Worm (Caenorhabditis elegans) whole organism, L3 larva: ENCODE results near the gene dyf-2.

Source experiments
- ZK546.5 ChIP-seq: sonication (generic microtip); optimal IDR thresholded peaks from 2 replicates; lab custom pipeline; 2017; ENCODE audit warnings: missing biosample characterization, missing genetic modification characterization
- ama-1 ChIP-seq: fragments of 150-350 bp; optimal IDR thresholded peaks from 2 replicates; lab custom pipeline; 2018
- ceh-16 ChIP-seq: sonication (generic microtip); optimal IDR thresholded peaks from 2 replicates; lab custom pipeline; 2017; ENCODE audit warnings: missing biosample characterization, missing genetic modification characterization
- ceh-28 ChIP-seq: fragments of 150-350 bp; optimal IDR thresholded peaks from 2 replicates; lab custom pipeline; 2014; ENCODE audit warnings: missing biosample characterization, missing genetic modification reagents, missing genetic modification characterization
- ceh-82 ChIP-seq: fragments of 150-350 bp; optimal IDR thresholded peaks from 2 replicates; lab custom pipeline; 2014; ENCODE audit warnings: missing biosample characterization, missing genetic modification characterization
- ceh-9 ChIP-seq: sonication (generic microtip); optimal IDR thresholded peaks from 2 replicates; lab custom pipeline; 2018; ENCODE audit warnings: missing biosample characterization, missing genetic modification characterization
- daf-12 ChIP-seq: fragments of 150-350 bp; optimal IDR thresholded peaks from 2 replicates; lab custom pipeline; 2014; ENCODE audit warnings: missing biosample characterization, missing genetic modification reagents, missing genetic modification characterization
- egl-27 ChIP-seq: sonication (generic microtip); optimal IDR thresholded peaks from 4 replicates; lab custom pipeline; 2017; ENCODE audit warnings: missing biosample characterization, missing genetic modification reagents, missing genetic modification characterization
- egl-5 ChIP-seq: fragments of 150-350 bp; optimal IDR thresholded peaks from 2 replicates; lab custom pipeline; 2017; ENCODE audit warnings: missing biosample characterization, missing genetic modification reagents, missing genetic modification characterization, inconsistent platforms
- elt-1 ChIP-seq: fragments of 150-350 bp; optimal IDR thresholded peaks from 2 replicates; lab custom pipeline; 2014; ENCODE audit warnings: missing biosample characterization, missing genetic modification characterization
- elt-2 ChIP-seq: sonication (generic microtip); optimal IDR thresholded peaks from 2 replicates; lab custom pipeline; 2016; ENCODE audit warnings: missing genetic modification reagents, mild to moderate bottlenecking, missing genetic modification characterization, missing compliant biosample characterization
- elt-3 ChIP-seq, 3 experiments: fragments of 150-350 bp in 1 of 3; sonication (generic microtip) in 2 of 3; optimal IDR thresholded peaks; 2 replicates in 2 of 3; 4 replicates in 1 of 3; lab custom pipeline; 2014 to 2017; ENCODE audit warnings: missing biosample characterization in 3 of 3, missing genetic modification characterization in 3 of 3
- eor-1 ChIP-seq, 2 experiments: fragments of 150-350 bp; optimal IDR thresholded peaks; 2 replicates each; lab custom pipeline; 2014 to 2018; ENCODE audit warnings: missing biosample characterization in 2 of 2, missing genetic modification characterization in 2 of 2
- fkh-2 ChIP-seq: fragments of 150-350 bp; optimal IDR thresholded peaks from 2 replicates; lab custom pipeline; 2014; ENCODE audit warnings: missing biosample characterization, missing genetic modification reagents, missing genetic modification characterization
- fos-1 ChIP-seq: fragments of 150-350 bp; optimal IDR thresholded peaks from 2 replicates; lab custom pipeline; 2014; ENCODE audit warnings: missing biosample characterization, missing genetic modification characterization
- hmg-11 ChIP-seq: sonication (generic microtip); optimal IDR thresholded peaks from 2 replicates; lab custom pipeline; 2016; ENCODE audit warnings: missing genetic modification characterization, missing compliant biosample characterization
- jun-1 ChIP-seq: fragments of 150-350 bp; optimal IDR thresholded peaks from 2 replicates; lab custom pipeline; 2014; ENCODE audit warnings: missing biosample characterization, missing genetic modification reagents, missing genetic modification characterization
- lin-15B ChIP-seq: fragments of 150-350 bp; optimal IDR thresholded peaks from 2 replicates; lab custom pipeline; 2014; ENCODE audit warnings: missing biosample characterization, missing genetic modification characterization
- lin-39 ChIP-seq: fragments of 150-350 bp; optimal IDR thresholded peaks from 2 replicates; lab custom pipeline; 2018; ENCODE audit warnings: missing biosample characterization, missing genetic modification reagents, missing genetic modification characterization
- mdl-1 ChIP-seq: fragments of 150-350 bp; optimal IDR thresholded peaks from 2 replicates; lab custom pipeline; 2014; ENCODE audit warnings: missing biosample characterization, missing genetic modification characterization
- mml-1 ChIP-seq: fragments of 150-350 bp; sonication (generic microtip); optimal IDR thresholded peaks from 3 replicates; lab custom pipeline; 2014; ENCODE audit warnings: missing biosample characterization, missing genetic modification characterization
- nfya-1 ChIP-seq: sonication (generic microtip); optimal IDR thresholded peaks from 2 replicates; lab custom pipeline; 2017; ENCODE audit warnings: missing genetic modification characterization, mild to moderate bottlenecking, missing compliant biosample characterization, antibody characterized with exemption, moderate library complexity; ENCODE audit not compliant: insufficient read depth
- nhr-12 ChIP-seq: fragments of 150-350 bp; optimal IDR thresholded peaks from 2 replicates; lab custom pipeline; 2014; ENCODE audit warnings: missing biosample characterization, missing genetic modification characterization
- nhr-23 ChIP-seq: fragments of 150-350 bp; optimal IDR thresholded peaks from 2 replicates; lab custom pipeline; 2014; ENCODE audit warnings: missing biosample characterization, missing genetic modification reagents, missing genetic modification characterization
- nhr-237 ChIP-seq: fragments of 150-350 bp; optimal IDR thresholded peaks from 2 replicates; lab custom pipeline; 2014; ENCODE audit warnings: missing biosample characterization, missing genetic modification characterization
- nhr-25 ChIP-seq: sonication (generic microtip); optimal IDR thresholded peaks from 2 replicates; lab custom pipeline; 2017; ENCODE audit warnings: missing biosample characterization, missing genetic modification characterization
- nhr-43 ChIP-seq: sonication (generic microtip); optimal IDR thresholded peaks from 2 replicates; lab custom pipeline; 2016; ENCODE audit warnings: mild to moderate bottlenecking, missing genetic modification characterization, missing compliant biosample characterization; ENCODE audit not compliant: poor library complexity, severe bottlenecking
- nhr-67 ChIP-seq: fragments of 150-350 bp; optimal IDR thresholded peaks from 2 replicates; lab custom pipeline; 2014; ENCODE audit warnings: missing biosample characterization, missing genetic modification characterization
- nhr-76 ChIP-seq: fragments of 150-350 bp; sonication (generic microtip); optimal IDR thresholded peaks from 5 replicates; lab custom pipeline; 2014; ENCODE audit warnings: missing biosample characterization, missing genetic modification characterization
- nhr-77 ChIP-seq: fragments of 150-350 bp; optimal IDR thresholded peaks from 2 replicates; lab custom pipeline; 2014; ENCODE audit warnings: missing biosample characterization, missing genetic modification characterization
- pha-4 ChIP-seq: fragments of 150-350 bp; optimal IDR thresholded peaks from 2 replicates; lab custom pipeline; 2014; ENCODE audit warnings: missing biosample characterization, missing genetic modification reagents, missing genetic modification characterization
- pqm-1 ChIP-seq: fragments of 150-350 bp; optimal IDR thresholded peaks from 2 replicates; lab custom pipeline; 2017; ENCODE audit warnings: missing biosample characterization, missing genetic modification characterization, inconsistent platforms
- sea-2 ChIP-seq: fragments of 150-350 bp; sonication (generic microtip); optimal IDR thresholded peaks from 4 replicates; lab custom pipeline; 2014; ENCODE audit warnings: missing biosample characterization, missing genetic modification reagents, missing genetic modification characterization
- skn-1 ChIP-seq: fragments of 150-350 bp; optimal IDR thresholded peaks from 2 replicates; lab custom pipeline; 2014; ENCODE audit warnings: missing biosample characterization, missing genetic modification characterization
- snpc-4 ChIP-seq: fragments of 150-350 bp; optimal IDR thresholded peaks from 2 replicates; lab custom pipeline; 2014; ENCODE audit warnings: missing biosample characterization, missing genetic modification characterization
- unc-39 ChIP-seq: sonication (generic microtip); optimal IDR thresholded peaks from 4 replicates; lab custom pipeline; 2017; ENCODE audit warnings: missing biosample characterization, missing genetic modification characterization
- unc-62 ChIP-seq: fragments of 150-350 bp; sonication (generic microtip); optimal IDR thresholded peaks from 4 replicates; lab custom pipeline; 2014; ENCODE audit warnings: missing biosample characterization, missing genetic modification reagents, missing genetic modification characterization
- zag-1 ChIP-seq: fragments of 150-350 bp; optimal IDR thresholded peaks from 2 replicates; lab custom pipeline; 2014; ENCODE audit warnings: missing biosample characterization, missing genetic modification characterization
- ztf-11 ChIP-seq: fragments of 150-350 bp; optimal IDR thresholded peaks from 2 replicates; lab custom pipeline; 2014; ENCODE audit warnings: missing biosample characterization, missing genetic modification characterization
- ztf-4 ChIP-seq: fragments of 150-350 bp; optimal IDR thresholded peaks from 2 replicates; lab custom pipeline; 2014; ENCODE audit warnings: missing biosample characterization, missing genetic modification characterization

dyf-2 gene

DNA sequence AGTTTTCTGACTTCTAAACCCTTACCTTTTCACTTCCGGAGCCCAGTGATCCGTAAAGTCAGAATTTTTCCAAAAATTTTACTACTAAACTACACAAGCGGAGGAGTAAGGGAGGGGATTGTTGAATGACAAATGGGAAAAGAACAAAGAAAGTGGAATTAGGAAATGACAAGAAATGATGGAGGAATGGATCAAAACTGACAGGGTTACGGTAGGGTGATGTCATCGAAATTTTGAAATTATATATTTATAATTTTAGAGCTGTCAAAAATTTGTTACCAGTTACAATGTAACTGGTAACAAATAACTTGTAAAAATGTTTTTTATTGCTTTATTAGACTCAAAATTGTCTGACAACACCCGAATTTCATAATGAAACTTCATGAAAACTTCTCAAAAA is 19.8 kb downstream of the dyf-2 start:
- TF ChIP-seq unc-62 (GFP tag; lab: Kevin White, UChicago) (peak; percentile 6), ztf-4 (tag; lab: Kevin White, UChicago) (no peak), mdl-1 (tag; lab: Kevin White, UChicago) (no peak), nhr-12 (tag; lab: Kevin White, UChicago) (no peak), jun-1 (tag; lab: Kevin White, UChicago) (no peak), ama-1 (lab: Kevin White, UChicago) (no peak), daf-12 (no peak)

DNA sequence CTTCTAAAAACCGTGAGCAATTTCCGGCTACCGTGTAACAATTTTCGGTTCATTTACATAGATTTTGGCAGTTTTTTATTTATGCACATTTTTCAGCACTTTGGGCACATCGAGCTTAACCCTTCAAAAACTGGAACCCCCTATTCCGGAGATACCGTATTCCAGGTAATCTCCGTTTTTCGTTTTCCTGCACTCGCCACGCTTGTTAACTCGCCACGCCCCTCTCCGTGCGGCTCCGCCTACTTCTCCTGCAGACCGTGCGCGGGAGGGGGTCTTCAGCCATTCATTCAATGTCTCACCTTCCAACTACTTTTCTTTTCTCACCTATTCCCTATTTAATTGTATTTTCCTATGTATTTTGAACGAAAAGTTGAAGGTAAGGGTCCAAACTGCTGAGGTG is 26.1 kb downstream of the dyf-2 start:
- TF ChIP-seq snpc-4 (tag; lab: Kevin White, UChicago), result no peak
- TF ChIP-seq eor-1 (tag; optimal IDR thresholded peaks at IDR 0.05; lab: Kevin White, UChicago), result no peak
- no peak for TF ChIP-seq nhr-237 (tag; lab: Kevin White, UChicago)
- TF ChIP-seq ztf-11, result no peak
- TF ChIP-seq hmg-11 (tag; lab: Kevin White, UChicago), result no peak
- TF ChIP-seq unc-39 (tag; lab: Kevin White, UChicago), result no peak
- TF ChIP-seq ceh-28 (tag; lab: Kevin White, UChicago), result no peak
- TF ChIP-seq pqm-1 (tag; lab: Kevin White, UChicago), result no peak
- no peak for TF ChIP-seq ceh-9 (tag; lab: Kevin White, UChicago)
- no peak for TF ChIP-seq zag-1 (tag; lab: Kevin White, UChicago)
- no peak for TF ChIP-seq skn-1 (tag; lab: Kevin White, UChicago)
- TF ChIP-seq ceh-16 (tag; lab: Kevin White, UChicago), result no peak
- no peak for TF ChIP-seq mdl-1 (tag; lab: Kevin White, UChicago)
- no peak for TF ChIP-seq nhr-25
- TF ChIP-seq nhr-43 (tag; lab: Kevin White, UChicago), result no peak
- TF ChIP-seq jun-1 (tag; lab: Kevin White, UChicago), result no peak
- TF ChIP-seq nhr-76 (tag; lab: Kevin White, UChicago), result no peak

DNA sequence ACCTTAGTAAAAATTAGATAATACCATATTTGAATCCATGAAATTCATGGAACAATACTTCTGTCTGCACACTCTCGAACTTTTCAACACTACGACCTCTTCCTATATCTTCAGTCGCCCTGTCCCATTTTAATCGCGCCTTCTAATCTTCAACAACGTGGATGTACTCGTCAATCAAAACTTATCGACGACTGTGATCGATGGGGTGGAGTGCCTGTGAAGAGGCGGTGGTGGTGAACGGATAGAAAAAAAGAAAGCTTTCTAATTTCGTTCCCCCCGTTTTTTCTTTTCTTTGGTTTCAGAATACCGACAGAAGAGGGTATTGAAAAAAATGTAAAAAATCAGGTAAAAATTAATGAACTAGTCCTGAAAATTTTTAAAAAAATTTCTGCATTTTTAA is 27.2 kb downstream of the dyf-2 start:
- TF ChIP-seq fos-1 (tag; lab: Kevin White, UChicago), result no peak
- TF ChIP-seq jun-1 (tag; lab: Kevin White, UChicago), result no peak
- TF ChIP-seq nhr-23 (tag; lab: Kevin White, UChicago), result peak; percentile 45
- no peak for TF ChIP-seq egl-5 (tag; lab: Kevin White, UChicago)
- no peak for TF ChIP-seq unc-39 (tag; lab: Kevin White, UChicago)
- TF ChIP-seq ZK546.5 (tag; lab: Kevin White, UChicago), result no peak
- no peak for TF ChIP-seq ztf-4 (tag; lab: Kevin White, UChicago)
- no peak for TF ChIP-seq pqm-1 (tag; lab: Kevin White, UChicago)
- TF ChIP-seq ztf-11, result no peak
- TF ChIP-seq elt-3 (tag; optimal IDR thresholded peaks at IDR 0.05; lab: Kevin White, UChicago), result no peak
- no peak for TF ChIP-seq eor-1 (tag; optimal IDR thresholded peaks at IDR 0.05; lab: Kevin White, UChicago)
- no peak for TF ChIP-seq egl-27
- TF ChIP-seq lin-39 (tag; lab: Kevin White, UChicago), result no peak
- TF ChIP-seq elt-1 (tag; lab: Kevin White, UChicago), result peak; percentile 69
- TF ChIP-seq lin-15B, result no peak
- no peak for TF ChIP-seq nhr-76 (tag; lab: Kevin White, UChicago)
- TF ChIP-seq fkh-2 (tag; lab: Kevin White, UChicago), result no peak
- no peak for TF ChIP-seq ama-1 (lab: Kevin White, UChicago)
- TF ChIP-seq nhr-67 (tag; lab: Kevin White, UChicago), result no peak
- TF ChIP-seq nfya-1 (tag; lab: Kevin White, UChicago), result no peak
- no peak for TF ChIP-seq mml-1
- no peak for TF ChIP-seq mdl-1 (tag; lab: Kevin White, UChicago)
- peak; percentile 40 for TF ChIP-seq nhr-25
- TF ChIP-seq ceh-82 (tag; lab: Kevin White, UChicago), result no peak

DNA sequence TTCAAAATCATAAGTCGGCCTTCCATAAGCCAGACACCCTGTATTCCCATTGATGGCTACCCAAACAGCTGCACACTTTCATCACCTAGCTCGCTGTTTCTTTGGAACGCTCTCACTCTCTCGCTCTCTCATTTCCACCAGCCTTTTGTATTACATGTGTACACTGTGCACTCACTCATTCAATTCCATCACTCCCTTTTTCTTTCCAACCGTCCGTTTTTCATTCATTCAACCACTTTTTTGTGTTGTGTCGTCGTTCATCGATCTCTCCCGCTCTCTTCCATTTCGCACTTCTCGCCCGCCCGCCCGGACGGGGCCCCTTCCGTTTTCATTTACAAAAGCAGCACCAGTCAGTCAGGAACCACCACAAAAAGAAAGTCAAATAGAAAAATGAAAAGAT is 28.3 kb downstream of the dyf-2 start:
- no peak for TF ChIP-seq nhr-43 (tag; lab: Kevin White, UChicago)
- peak; percentile 16 for TF ChIP-seq hmg-11 (tag; lab: Kevin White, UChicago)
- TF ChIP-seq elt-2 (tag; lab: Kevin White, UChicago), result peak; percentile 37
- TF ChIP-seq pha-4 (tag; lab: Kevin White, UChicago), result peak; percentile 80
- no peak for TF ChIP-seq nhr-77 (tag; lab: Kevin White, UChicago)
- TF ChIP-seq sea-2 (GFP tag; lab: Kevin White, UChicago), result no peak
- no peak for TF ChIP-seq mml-1
- no peak for TF ChIP-seq ama-1 (lab: Kevin White, UChicago)
- TF ChIP-seq lin-39 (tag; lab: Kevin White, UChicago), result no peak
